Worm (Caenorhabditis elegans): Measurements from ENCODE around the gene wdr-5.2.

Gene wdr-5.2

ce11 chrX:14386670-14387069 is 36.8 kb downstream of the wdr-5.2 start:
- peak; percentile 47; the same call in 1 of the 2 replicates for TF ChIP-seq attf-6 (GFP tag; IDR thresholded peaks at IDR 0.05)
- peak; percentile 85; the same call in 1 of the 2 replicates for TF ChIP-seq ceh-58 (GFP tag; IDR thresholded peaks at IDR 0.05)
- TF ChIP-seq ceh-40 (GFP tag; IDR thresholded peaks at IDR 0.05): 0 out of 2 replicates have a peak, but pooled peaks have one; percentile 50
- peak; percentile 75 for TF ChIP-seq let-526 (GFP tag; IDR thresholded peaks at IDR 0.05)
- TF ChIP-seq hsf-1 (GFP tag; IDR thresholded peaks at IDR 0.05): 0 out of 2 replicates have a peak, but pooled peaks have one; percentile 18
- peak; percentile 65; the same call in 1 of the 2 replicates for TF ChIP-seq madf-3 (GFP tag; IDR thresholded peaks at IDR 0.05)
- TF ChIP-seq ztf-6 (GFP tag; IDR thresholded peaks at IDR 0.05): peak; percentile 32; the same call in 1 of the 2 replicates
- peak; percentile 76; the same call in 1 of the 2 replicates for TF ChIP-seq F39B2.1 (GFP tag; IDR thresholded peaks at IDR 0.05)
- 0 out of 2 replicates have a peak, but pooled peaks have one; percentile 36 for TF ChIP-seq Y53G8AR.9 (GFP tag; conservative IDR thresholded peaks at IDR 0.05)
- peak; percentile 77; the same call in 1 of the 2 replicates for TF ChIP-seq bed-1 (GFP tag; IDR thresholded peaks at IDR 0.05)

ce11 chrX:14387752-14388151 is 37.8 kb downstream of the wdr-5.2 start:
- TF ChIP-seq Y53F4B.3 (GFP tag; IDR thresholded peaks at IDR 0.05): peak; percentile 37; the same call in 1 of the 2 replicates

- TF ChIP-seq madf-8 (GFP tag; conservative IDR thresholded peaks at IDR 0.05) (no peak), rcor-1 (GFP tag; IDR thresholded peaks at IDR 0.05) (no peak), him-1 (tag; optimal IDR thresholded peaks at IDR 0.05) (no peak), lsl-1 (GFP tag; optimal IDR thresholded peaks at IDR 0.05) (no peak), gei-17 (GFP tag; optimal IDR thresholded peaks at IDR 0.05) (no peak), attf-6 (GFP tag; IDR thresholded peaks at IDR 0.05) (no peak), Y95B8A.8 (GFP tag; IDR thresholded peaks at IDR 0.05) (no peak), xnd-1 (tag; optimal IDR thresholded peaks at IDR 0.05) (no peak), Y53F4B.3 (GFP tag; IDR thresholded peaks at IDR 0.05) (no peak), mes-4 (tag; optimal IDR thresholded peaks at IDR 0.05) (no peak), snpc-1.3 (tag; optimal IDR thresholded peaks at IDR 0.05; ENCODE audit: insufficient read depth) (no peak), Y67H2A.10 (GFP tag; conservative IDR thresholded peaks at IDR 0.05) (no peak), ceh-58 (GFP tag; IDR thresholded peaks at IDR 0.05) (no peak), ZK185.1 (tag; optimal IDR thresholded peaks at IDR 0.05; ENCODE audit: poor library complexity, severe bottlenecking) (no peak), bed-1 (GFP tag; IDR thresholded peaks at IDR 0.05) (no peak), nhr-27 (tag; optimal IDR thresholded peaks at IDR 0.05) (no peak), sea-2 (GFP tag; IDR thresholded peaks at IDR 0.05) (no peak), athp-1 (tag; optimal IDR thresholded peaks at IDR 0.05) (no peak), attf-5 (GFP tag; optimal IDR thresholded peaks at IDR 0.05) (no peak), F39B2.1 (GFP tag; IDR thresholded peaks at IDR 0.05) (no peak)
Measured at ce11 chrX:14395267-14395666, 45.3 kb downstream of the wdr-5.2 start, which contains the start of gene Y60A9.1. Gene Y60A9.1, minus strand, starts transcription at chrX:14395367.

ce11 chrX:14399035-14399434 is 49.1 kb downstream of the wdr-5.2 start:
- TF ChIP-seq egl-44 (GFP tag; IDR thresholded peaks at IDR 0.05) (no peak), rec-8 (tag; optimal IDR thresholded peaks at IDR 0.05) (no peak), sptf-2 (GFP tag; optimal IDR thresholded peaks at IDR 0.05) (no peak), efl-1 (GFP tag; optimal IDR thresholded peaks at IDR 0.05) (no peak), lsl-1 (GFP tag; optimal IDR thresholded peaks at IDR 0.05) (no peak), Y67H2A.10 (GFP tag; conservative IDR thresholded peaks at IDR 0.05) (no peak), nfya-2 (GFP tag; IDR thresholded peaks at IDR 0.05) (no peak), K11D2.4 (GFP tag; IDR thresholded peaks at IDR 0.05) (no peak), akir-1 (GFP tag; optimal IDR thresholded peaks at IDR 0.05) (no peak), tlf-1 (GFP tag; optimal IDR thresholded peaks at IDR 0.05) (no peak), ztf-28 (GFP tag; IDR thresholded peaks at IDR 0.05) (no peak), gei-17 (GFP tag; optimal IDR thresholded peaks at IDR 0.05) (no peak), bed-1 (GFP tag; IDR thresholded peaks at IDR 0.05) (no peak), lir-1 (GFP tag; conservative IDR thresholded peaks at IDR 0.05) (no peak), sdz-38 (tag; optimal IDR thresholded peaks at IDR 0.05) (no peak), ztf-18 (tag; optimal IDR thresholded peaks at IDR 0.05) (no peak), snpc-4 (GFP tag; optimal IDR thresholded peaks at IDR 0.05) (no peak), snpc-4 (tag; optimal IDR thresholded peaks at IDR 0.05) (no peak), let-607 (tag; optimal IDR thresholded peaks at IDR 0.05) (no peak)
